Worm (Caenorhabditis elegans) whole organism, L4 larva: ENCODE measurements around the gene F32E10.9.
A peak's percentile ranks its signal among the peaks of the same experiment; 100 is the strongest.

ENCODE experiments used
- D1046.2 ChIP-seq: fragments of 200-800 bp; sonication (Bioruptor generic); IDR thresholded peaks from 2 replicates; pipeline ENCODE4 v1.3.6; 2022; ENCODE audit warnings: missing genetic modification characterization, missing compliant biosample characterization
- T20F7.1 ChIP-seq: fragments of 200-800 bp; sonication (Bioruptor generic); optimal IDR thresholded peaks from 2 replicates; lab custom pipeline; 2018; ENCODE audit warnings: mild to moderate bottlenecking, missing genetic modification characterization, missing compliant biosample characterization
- Y5F2A.4 ChIP-seq: fragments of 200-800 bp; sonication (Bioruptor generic); optimal IDR thresholded peaks from 2 replicates; lab custom pipeline; 2018; ENCODE audit warnings: mild to moderate bottlenecking, missing genetic modification characterization, missing compliant biosample characterization
- ZK337.2 ChIP-seq: fragments of 200-800 bp; sonication (Bioruptor generic); IDR thresholded peaks from 2 replicates; pipeline ENCODE4 v1.3.6; 2022; ENCODE audit warnings: missing genetic modification reagents, missing genetic modification characterization, missing compliant biosample characterization
- aha-1 ChIP-seq: fragments of 150-350 bp; peaks from one replicate; lab custom pipeline; 2014; ENCODE audit warnings: missing biosample characterization, missing genetic modification characterization
- ama-1 ChIP-seq: fragments of 150-350 bp; optimal IDR thresholded peaks from 2 replicates; lab custom pipeline; 2014; ENCODE audit warnings: inconsistent platforms, mixed read lengths
- arid-1 ChIP-seq: fragments of 200-800 bp; sonication (Bioruptor generic); conservative IDR thresholded peaks from 2 replicates; pipeline ENCODE4 v1.3.6; 2022; ENCODE audit warnings: missing genetic modification reagents, missing genetic modification characterization, missing compliant biosample characterization
- ces-1 ChIP-seq: fragments of 150-350 bp; sonication (generic microtip); optimal IDR thresholded peaks from 4 replicates; lab custom pipeline; 2014; ENCODE audit warnings: missing biosample characterization, missing genetic modification reagents, missing genetic modification characterization
- cey-2 ChIP-seq: sonication (generic microtip); optimal IDR thresholded peaks from 3 replicates; lab custom pipeline; 2017; ENCODE audit warnings: missing genetic modification characterization, mild to moderate bottlenecking, missing compliant biosample characterization, antibody characterized with exemption, borderline replicate concordance; ENCODE audit not compliant: insufficient read depth
- daf-16 ChIP-seq, 3 experiments: sonication (generic microtip); optimal IDR thresholded peaks; 2 replicates each; lab custom pipeline; 2016 to 2017; ENCODE audit warnings: missing genetic modification characterization in 3 of 3, missing genetic modification reagents in 3 of 3, mild to moderate bottlenecking in 2 of 3, missing compliant biosample characterization in 2 of 3, missing biosample characterization in 1 of 3, moderate library complexity in 1 of 3
- dmd-9 ChIP-seq: fragments of 200-800 bp; sonication (Bioruptor generic); IDR thresholded peaks from 2 replicates; pipeline ENCODE4 v1.3.6; 2022; ENCODE audit warnings: missing genetic modification reagents, missing genetic modification characterization, missing compliant biosample characterization
- dpl-1 ChIP-seq: fragments of 150-350 bp; optimal IDR thresholded peaks from 2 replicates; lab custom pipeline; 2014; ENCODE audit warnings: missing biosample characterization, missing genetic modification reagents, missing genetic modification characterization
- duxl-1 ChIP-seq: sonication (generic microtip); optimal IDR thresholded peaks from 2 replicates; lab custom pipeline; 2016; ENCODE audit warnings: mild to moderate bottlenecking, missing genetic modification characterization, moderate library complexity, missing compliant biosample characterization; ENCODE audit not compliant: poor library complexity
- egl-27 ChIP-seq: sonication (generic microtip); optimal IDR thresholded peaks from 3 replicates; lab custom pipeline; 2017; ENCODE audit warnings: missing biosample characterization, missing genetic modification reagents, missing genetic modification characterization
- egl-43 ChIP-seq: fragments of 200-800 bp; sonication (Bioruptor generic); IDR thresholded peaks from 2 replicates; pipeline ENCODE4 v1.3.6; 2022; ENCODE audit warnings: missing genetic modification reagents, missing genetic modification characterization, missing compliant biosample characterization
- hlh-30 ChIP-seq: sonication (generic microtip); optimal IDR thresholded peaks from 2 replicates; lab custom pipeline; 2017; ENCODE audit warnings: antibody characterized with exemption, mild to moderate bottlenecking, missing genetic modification characterization, missing compliant biosample characterization; ENCODE audit not compliant: insufficient read depth
- lim-7 ChIP-seq: fragments of 200-800 bp; sonication (Bioruptor generic); IDR thresholded peaks from 2 replicates; pipeline ENCODE4 v1.3.6; 2022; ENCODE audit warnings: missing genetic modification characterization, missing compliant biosample characterization
- lin-15B ChIP-seq: fragments of 150-350 bp; sonication (generic microtip); optimal IDR thresholded peaks from 3 replicates; lab custom pipeline; 2014; ENCODE audit warnings: missing biosample characterization, missing genetic modification characterization
- lin-29 ChIP-seq: fragments of 200-800 bp; sonication (Bioruptor generic); IDR thresholded peaks from 2 replicates; pipeline ENCODE4 v1.3.6; 2022; ENCODE audit warnings: missing genetic modification reagents, missing genetic modification characterization, missing compliant biosample characterization
- lin-38 ChIP-seq: fragments of 200-800 bp; sonication (Bioruptor generic); IDR thresholded peaks from 2 replicates; pipeline ENCODE4 v1.3.6; 2022; ENCODE audit warnings: missing genetic modification reagents, missing genetic modification characterization, missing compliant biosample characterization
- madf-5 ChIP-seq, 2 experiments: fragments of 200-800 bp; sonication (Bioruptor generic); IDR thresholded peaks; 2 replicates each; pipeline ENCODE4 v1.3.6; 2022; ENCODE audit warnings: missing compliant biosample characterization in 2 of 2, missing genetic modification characterization in 2 of 2
- madf-9 ChIP-seq: fragments of 200-800 bp; sonication (Bioruptor generic); conservative IDR thresholded peaks from 2 replicates; pipeline ENCODE4 v1.3.6; 2022; ENCODE audit warnings: missing genetic modification reagents, missing genetic modification characterization, missing compliant biosample characterization
- mdl-1 ChIP-seq, 2 experiments: fragments of 150-350 bp in 1 of 2; sonication (generic microtip) in 1 of 2; optimal IDR thresholded peaks; 2 replicates each; lab custom pipeline; 2014 to 2017; ENCODE audit warnings: missing biosample characterization in 2 of 2, missing genetic modification characterization in 2 of 2
- nhr-10 ChIP-seq: fragments of 150-350 bp; optimal IDR thresholded peaks from 2 replicates; lab custom pipeline; 2014; ENCODE audit warnings: missing biosample characterization, missing genetic modification characterization
- nhr-11 ChIP-seq: fragments of 150-350 bp; optimal IDR thresholded peaks from 2 replicates; lab custom pipeline; 2014; ENCODE audit warnings: missing biosample characterization, missing genetic modification characterization
- nhr-42 ChIP-seq: fragments of 200-800 bp; sonication (Bioruptor generic); IDR thresholded peaks from 2 replicates; pipeline ENCODE4 v1.3.6; 2022; ENCODE audit warnings: missing genetic modification characterization, missing compliant biosample characterization
- pha-4 ChIP-seq, 2 experiments: fragments of 150-350 bp in 1 of 2; fragments of 200-800 bp in 1 of 2; sonication (Bioruptor generic) in 1 of 2; IDR thresholded peaks in 1 of 2; optimal IDR thresholded peaks in 1 of 2; 2 replicates each; pipeline versions ENCODE4 v1.3.6 to Lab custom; 2014 to 2022; ENCODE audit warnings: missing genetic modification characterization in 2 of 2, missing genetic modification reagents in 2 of 2, missing biosample characterization in 1 of 2, missing compliant biosample characterization in 1 of 2
- pqm-1 ChIP-seq: sonication (generic microtip); optimal IDR thresholded peaks from 2 replicates; lab custom pipeline; 2017; ENCODE audit warnings: missing biosample characterization, missing genetic modification characterization
- rbr-2 ChIP-seq: sonication (generic microtip); optimal IDR thresholded peaks from 2 replicates; lab custom pipeline; 2016; ENCODE audit warnings: missing genotype, missing genetic modification characterization, missing compliant biosample characterization
- saeg-2 ChIP-seq: fragments of 200-800 bp; sonication (Bioruptor generic); IDR thresholded peaks from 2 replicates; pipeline ENCODE4 v1.3.6; 2022; ENCODE audit warnings: missing genetic modification reagents, missing genetic modification characterization, missing compliant biosample characterization
- skn-1 ChIP-seq: fragments of 150-350 bp; optimal IDR thresholded peaks from 2 replicates; lab custom pipeline; 2014; ENCODE audit warnings: missing biosample characterization, missing genetic modification characterization
- snpc-1.2 ChIP-seq: fragments of 200-800 bp; sonication (Bioruptor generic); IDR thresholded peaks from 2 replicates; pipeline ENCODE4 v1.3.6; 2022; ENCODE audit warnings: missing genetic modification reagents, missing genetic modification characterization, missing compliant biosample characterization
- zfp-2 ChIP-seq: sonication (generic microtip); optimal IDR thresholded peaks from 2 replicates; lab custom pipeline; 2016; ENCODE audit warnings: mild to moderate bottlenecking, missing genetic modification characterization, missing compliant biosample characterization

F32E10.9 gene

DNA sequence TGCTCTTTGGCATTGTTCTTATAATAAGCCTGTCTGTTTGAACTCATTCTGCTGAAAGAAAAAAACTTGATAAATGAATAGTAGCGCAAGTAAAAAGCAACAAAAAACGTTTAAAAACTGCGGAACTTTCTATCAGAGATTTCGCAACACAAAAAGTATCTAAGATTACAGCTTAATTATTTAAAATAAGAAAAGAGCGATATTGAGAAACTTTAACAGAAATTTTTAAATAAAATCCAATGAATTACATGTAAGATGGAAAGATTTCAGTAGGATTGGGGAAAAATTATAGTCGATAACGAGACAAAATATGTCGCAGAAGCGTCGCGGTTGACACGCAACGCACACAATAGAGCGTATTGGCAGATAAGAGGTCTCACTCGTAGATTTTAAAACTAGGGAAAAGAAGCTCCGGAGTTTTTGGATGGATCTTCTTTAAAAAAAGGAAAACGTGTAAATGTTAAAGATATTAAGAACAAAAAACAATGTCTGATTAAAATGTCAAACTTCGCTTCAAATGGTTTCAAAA is 2.1 kb downstream of the F32E10.9 start, which contains the start of gene ima-3 (continued):
- TF ChIP-seq egl-43 (GFP tag; lab: Robert Waterston, UW), result no peak
- no peak for TF ChIP-seq rbr-2 (tag; lab: Kevin White, UChicago)

DNA sequence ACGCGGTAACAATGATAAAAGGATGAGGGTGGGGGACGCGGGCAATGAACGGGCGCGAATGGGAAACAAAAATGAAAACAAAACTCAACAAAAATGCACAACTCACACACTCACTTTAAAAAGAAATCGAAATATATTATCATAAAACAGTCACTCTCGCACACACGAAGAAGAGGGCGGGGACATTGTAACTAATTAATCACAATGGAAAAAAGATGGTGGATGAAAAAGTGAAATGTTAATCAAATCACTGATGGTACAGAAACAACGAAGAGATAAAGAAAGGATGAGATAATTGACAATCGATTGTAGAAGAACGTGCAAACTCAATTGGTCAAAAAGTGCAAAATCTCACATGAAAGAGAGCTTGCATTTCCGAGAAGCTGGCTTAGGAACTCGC is 4.5 kb downstream of the F32E10.9 start:
- no peak for TF ChIP-seq nhr-42 (GFP tag; lab: Robert Waterston, UW)
- TF ChIP-seq lin-38 (GFP tag; lab: Robert Waterston, UW), result peak; percentile 6; the same call in 1 of the 2 replicates
- 0 out of 2 replicates have a peak, but pooled peaks have one; percentile 21 for TF ChIP-seq arid-1 (GFP tag; lab: Robert Waterston, UW)

DNA sequence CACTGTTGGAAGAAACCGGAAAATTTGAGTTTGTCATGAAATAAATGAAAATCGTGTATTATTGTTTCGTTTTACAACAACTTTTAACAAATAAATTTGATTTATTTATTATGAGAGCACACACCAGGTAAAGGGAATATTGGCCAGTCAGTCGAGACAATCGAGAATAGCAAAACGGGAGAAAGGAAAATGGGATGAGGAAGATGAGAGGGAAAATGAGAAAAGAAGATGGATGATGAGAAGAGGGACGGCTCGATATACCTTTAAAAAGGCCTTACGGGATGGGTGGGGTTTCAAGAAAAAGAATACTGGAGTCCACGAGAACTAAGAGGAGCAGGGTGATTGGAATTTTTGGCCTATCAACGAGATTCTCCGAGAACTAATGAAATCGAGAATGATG is 5.1 kb downstream of the F32E10.9 start:
- TF ChIP-seq duxl-1 (tag; lab: Kevin White, UChicago) (no peak), madf-5 (GFP tag; IDR thresholded peaks at IDR 0.05; lab: Robert Waterston, UW) (no peak), T20F7.1 (GFP tag; lab: Kevin White, UChicago) (no peak), lin-15B (tag; lab: Kevin White, UChicago) (no peak), saeg-2 (GFP tag; lab: Robert Waterston, UW) (no peak), lin-38 (GFP tag; lab: Robert Waterston, UW) (no peak), ama-1 (lab: Kevin White, UChicago) (peak; percentile 54), daf-16 (GFP tag; optimal IDR thresholded peaks at IDR 0.05; lab: Kevin White, UChicago) (no peak), daf-16 (tag; optimal IDR thresholded peaks at IDR 0.05; lab: Kevin White, UChicago) (no peak), snpc-1.2 (GFP tag; lab: Robert Waterston, UW) (0 out of 2 replicates have a peak, but pooled peaks have one; percentile 15)

DNA sequence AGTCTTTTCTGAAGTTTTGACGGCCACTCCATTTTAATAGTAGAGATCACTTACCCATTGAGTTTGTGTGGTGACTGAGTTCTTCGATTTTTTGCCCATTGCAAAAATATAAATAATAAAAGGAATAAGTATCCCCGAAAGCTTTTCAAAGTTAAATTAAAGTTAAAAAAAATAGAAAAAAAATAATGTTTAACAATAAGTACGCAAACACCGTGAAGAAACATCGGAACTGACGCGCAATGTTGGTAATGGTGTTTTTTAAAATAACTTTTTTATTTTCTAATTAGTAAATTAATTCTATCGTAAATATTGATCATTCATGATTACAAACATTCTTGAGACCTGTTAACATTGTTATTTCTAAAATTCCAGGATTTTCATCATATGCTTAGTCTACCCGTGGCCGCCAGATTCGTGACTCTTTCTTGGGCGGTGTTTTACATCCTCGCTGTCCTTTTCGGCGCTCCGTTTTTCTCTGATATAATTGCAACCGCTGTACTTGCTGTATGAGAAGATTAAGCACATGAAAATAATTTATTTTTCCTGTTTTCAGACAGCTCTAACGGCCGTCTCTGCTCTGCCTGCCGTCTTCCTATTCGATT is 7.4 kb downstream of the F32E10.9 start, which contains the start of the genes F49E8.7, F49E8.8 and nprl-2:
F49E8.7 (minus strand) TSS at position 101 of the 602 bp plus-strand sequence.
F49E8.8 (plus strand) TSS at position 373 of the 602 bp plus-strand sequence.
nprl-2 (plus strand) TSS at position 552 of the 602 bp plus-strand sequence.
- no peak for TF ChIP-seq pqm-1 (tag; lab: Kevin White, UChicago)
- no peak for TF ChIP-seq pha-4 (GFP tag; IDR thresholded peaks at IDR 0.05; lab: Robert Waterston, UW)
- no peak for TF ChIP-seq pha-4 (tag; optimal IDR thresholded peaks at IDR 0.05; lab: Kevin White, UChicago)
- TF ChIP-seq cey-2 (tag; lab: Kevin White, UChicago), result no peak
- no peak for TF ChIP-seq skn-1 (tag; lab: Kevin White, UChicago)
- TF ChIP-seq ces-1 (GFP tag; lab: Kevin White, UChicago), result no peak
- TF ChIP-seq madf-9, result no peak
- no peak for TF ChIP-seq mdl-1 (tag; optimal IDR thresholded peaks at IDR 0.05; lab: Kevin White, UChicago)
- no peak for TF ChIP-seq lim-7 (GFP tag; lab: Robert Waterston, UW)
- no peak for TF ChIP-seq egl-27 (tag; lab: Kevin White, UChicago)
- TF ChIP-seq arid-1 (GFP tag; lab: Robert Waterston, UW), result no peak
- no peak for TF ChIP-seq hlh-30
- no peak for TF ChIP-seq D1046.2 (GFP tag; lab: Robert Waterston, UW)
- no peak for TF ChIP-seq Y5F2A.4 (GFP tag; lab: Kevin White, UChicago)
- no peak for TF ChIP-seq lin-15B (tag; lab: Kevin White, UChicago)
- no peak for TF ChIP-seq nhr-10 (tag; lab: Kevin White, UChicago)
- TF ChIP-seq zfp-2 (tag; lab: Kevin White, UChicago), result no peak
- TF ChIP-seq dmd-9 (GFP tag; lab: Robert Waterston, UW), result no peak

DNA sequence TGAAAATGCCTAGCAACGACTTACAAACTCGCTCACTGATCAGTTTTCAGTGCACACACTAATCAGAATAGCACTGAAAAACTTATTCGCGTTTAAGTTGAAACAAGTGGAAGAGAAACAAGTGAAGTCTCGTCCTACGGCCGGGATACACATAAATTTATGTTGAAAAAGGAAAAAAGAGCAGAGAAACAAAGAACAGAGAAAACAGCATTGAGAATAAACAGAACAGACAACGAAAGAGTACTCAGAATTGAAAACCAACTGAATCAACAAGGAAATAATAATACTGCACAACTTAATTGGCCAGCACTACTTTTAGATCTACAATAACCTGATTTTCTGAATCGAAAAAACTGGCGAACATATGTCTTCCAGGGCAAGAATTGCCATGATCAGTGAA is 9.4 kb downstream of the F32E10.9 start, which contains the start of gene F49E8.6:
F49E8.6 (minus strand) TSS at position 317 of the 400 bp plus-strand sequence.
- TF ChIP-seq lin-29 (GFP tag; lab: Robert Waterston, UW) (no peak), aha-1 (tag; lab: Kevin White, UChicago) (peak; percentile 46), dpl-1 (GFP tag; lab: Kevin White, UChicago) (no peak), ZK337.2 (GFP tag; lab: Robert Waterston, UW) (no peak), nhr-11 (peak; percentile 40)
